Worm (Caenorhabditis elegans): ENCODE results near the gene C32C4.16.

DNA sequence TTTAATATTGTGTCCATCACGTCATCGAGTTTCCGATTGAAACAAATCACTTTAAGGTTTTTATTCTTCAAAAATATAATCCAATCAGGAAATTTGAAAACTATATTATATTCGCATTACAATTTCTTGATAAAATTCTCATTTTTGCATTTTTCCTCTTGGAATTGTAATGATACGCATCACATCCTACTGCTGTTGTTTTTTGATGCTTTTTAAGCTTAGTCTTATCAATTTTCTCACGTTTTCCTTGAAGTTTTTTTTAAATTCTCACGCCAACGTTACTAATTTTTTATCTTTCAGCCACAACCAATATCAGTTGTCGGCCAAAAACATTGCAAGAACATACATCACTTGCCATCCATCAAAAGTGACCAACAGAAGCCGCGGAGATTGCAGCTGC lies 34.8 kb downstream of the C32C4.16 start, which contains the start of gene gsp-1:
- TF ChIP-seq ztf-29 (GFP tag; IDR thresholded peaks at IDR 0.05) (no peak), ref-1 (GFP tag; conservative IDR thresholded peaks at IDR 0.05) (no peak), flt-1 (GFP tag; IDR thresholded peaks at IDR 0.05) (no peak), ztf-23 (GFP tag; IDR thresholded peaks at IDR 0.05) (no peak), cog-1 (tag; optimal IDR thresholded peaks at IDR 0.05) (no peak)

Measured in whole organism, midembryonic.